Fruit fly (Drosophila melanogaster): ENCODE results near the gene CG15021.
A peak's percentile ranks its signal among the peaks of the same experiment; 100 is the strongest.

The CG15021 gene

DNA sequence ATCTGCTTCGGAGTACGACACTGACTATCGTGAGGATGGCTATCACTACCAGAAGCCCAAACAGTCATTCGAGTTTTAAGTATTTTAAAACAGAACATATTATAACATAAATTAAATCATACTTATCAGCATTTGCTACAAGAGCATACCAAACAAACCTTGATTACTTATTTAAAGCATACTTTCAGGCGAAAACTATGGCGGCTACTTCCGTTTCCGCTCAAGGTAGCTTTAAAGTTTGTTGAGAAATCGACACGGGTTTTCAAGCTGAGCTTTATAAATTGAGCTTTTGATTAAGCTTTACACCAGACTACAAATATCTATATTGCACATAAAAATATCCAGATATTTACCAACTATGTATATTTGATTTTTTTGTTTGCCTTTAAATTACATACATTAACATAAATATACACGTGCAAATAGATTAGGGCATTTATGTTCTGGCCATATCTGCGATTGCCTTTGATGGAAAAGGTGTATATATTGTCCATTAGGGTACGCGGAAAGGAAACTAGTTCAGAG is 38.5 kb downstream of the CG15021 start (continued):
- peak; percentile 92 for TF ChIP-seq CG12219 (GFP tag; optimal IDR thresholded peaks at IDR 0.05)
- TF ChIP-seq esg (GFP tag; conservative IDR thresholded peaks at IDR 0.05), result no peak
- TF ChIP-seq disco-r (GFP tag; optimal IDR thresholded peaks at IDR 0.05), result peak; percentile 72
- 0 out of 3 replicates have a peak, but pooled peaks have one; percentile 30 for TF ChIP-seq z (GFP tag; IDR thresholded peaks at IDR 0.05)
- TF ChIP-seq gsb (GFP tag; IDR thresholded peaks at IDR 0.05), result 0 out of 2 replicates have a peak, but pooled peaks have one; percentile 22
- no peak for TF ChIP-seq CG16813 (GFP tag; IDR thresholded peaks at IDR 0.05; ENCODE audit: partially characterized antibody)
- peak; percentile 95 for TF ChIP-seq CG6854 (GFP tag; optimal IDR thresholded peaks at IDR 0.05)
- TF ChIP-seq wor (GFP tag; IDR thresholded peaks at IDR 0.05), result no peak
- peak; percentile 39 to 66 for TF ChIP-seq Pdp1 (GFP tag; optimal IDR thresholded peaks at IDR 0.05)
- no peak for TF ChIP-seq vfl (GFP tag; optimal IDR thresholded peaks at IDR 0.05)
- TF ChIP-seq chif (GFP tag; optimal IDR thresholded peaks at IDR 0.05), result peak; percentile 27 to 64
- TF ChIP-seq cato (GFP tag; optimal IDR thresholded peaks at IDR 0.05; ENCODE audit: borderline replicate concordance), result peak; percentile 56
- TF ChIP-seq ro (GFP tag; IDR thresholded peaks at IDR 0.05), result no peak
- TF ChIP-seq CG1647 (GFP tag; optimal IDR thresholded peaks at IDR 0.05), result peak; percentile 52
- peak; percentile 59 for TF ChIP-seq CHES-1-like (GFP tag; optimal IDR thresholded peaks at IDR 0.05)
- TF ChIP-seq CG13894 (tag; optimal IDR thresholded peaks at IDR 0.05), result peak; percentile 59
- TF ChIP-seq oc (tag; optimal IDR thresholded peaks at IDR 0.05), result peak; percentile 70
- no peak for TF ChIP-seq crol (GFP tag; IDR thresholded peaks at IDR 0.05)
- TF ChIP-seq hb (GFP tag; IDR thresholded peaks at IDR 0.05; ENCODE audit: partially characterized antibody), result no peak
- TF ChIP-seq CG2120 (GFP tag; optimal IDR thresholded peaks at IDR 0.05), result peak; percentile 16
- peak; percentile 70 for TF ChIP-seq ems (GFP tag; optimal IDR thresholded peaks at IDR 0.05)
- no peak for TF ChIP-seq corto (GFP tag; optimal IDR thresholded peaks at IDR 0.05)
- TF ChIP-seq CG17385 (GFP tag; optimal IDR thresholded peaks at IDR 0.05), result peak; percentile 88
- TF ChIP-seq CG11504 (tag; optimal IDR thresholded peaks at IDR 0.05), result peak; percentile 74
- TF ChIP-seq CG17359 (tag; optimal IDR thresholded peaks at IDR 0.05), result peak; percentile 86
- peak in 1 of 2 experiments; percentile 82 for TF ChIP-seq bsh (GFP tag; optimal IDR thresholded peaks at IDR 0.05)
- TF ChIP-seq CG18011 (GFP tag; optimal IDR thresholded peaks at IDR 0.05), result peak; percentile 83
- TF ChIP-seq sqz (GFP tag; optimal IDR thresholded peaks at IDR 0.05), result peak; percentile 71
- TF ChIP-seq CG2199 (GFP tag; IDR thresholded peaks at IDR 0.05), result no peak
- peak; percentile 37 for TF ChIP-seq ind (GFP tag; optimal IDR thresholded peaks at IDR 0.05)
- TF ChIP-seq CG31224 (GFP tag; IDR thresholded peaks at IDR 0.05), result 0 out of 2 replicates have a peak, but pooled peaks have one; percentile 34
- no peak for TF ChIP-seq Tbp (GFP tag; optimal IDR thresholded peaks at IDR 0.05)
- no peak for TF ChIP-seq Optix (GFP tag; IDR thresholded peaks at IDR 0.05)
- peak; percentile 1 for TF ChIP-seq psq (GFP tag; optimal IDR thresholded peaks at IDR 0.05)
- TF ChIP-seq Sry-β (GFP tag; optimal IDR thresholded peaks at IDR 0.05), result peak; percentile 67
- TF ChIP-seq sim (GFP tag; IDR thresholded peaks at IDR 0.05), result 0 out of 2 replicates have a peak, but pooled peaks have one; percentile 49
- TF ChIP-seq CG10959 (GFP tag; IDR thresholded peaks at IDR 0.05), result no peak
- peak; percentile 87 for TF ChIP-seq HLHmδ (GFP tag; optimal IDR thresholded peaks at IDR 0.05)
- TF ChIP-seq Poxn (GFP tag; IDR thresholded peaks at IDR 0.05), result no peak
- TF ChIP-seq D19B (GFP tag; optimal IDR thresholded peaks at IDR 0.05), result peak; percentile 61
- TF ChIP-seq Lpt (GFP tag; optimal IDR thresholded peaks at IDR 0.05), result no peak
- TF ChIP-seq tx (GFP tag; optimal IDR thresholded peaks at IDR 0.05), result no peak
- TF ChIP-seq Hmr (GFP tag; optimal IDR thresholded peaks at IDR 0.05), result peak; percentile 90
- peak; percentile 43 for TF ChIP-seq Spps (tag; optimal IDR thresholded peaks at IDR 0.05)
- peak; percentile 40; the same call in 1 of the 2 replicates for TF ChIP-seq HLH3B (GFP tag; IDR thresholded peaks at IDR 0.05)
- TF ChIP-seq CG34224 (GFP tag; IDR thresholded peaks at IDR 0.05; ENCODE audit: partially characterized antibody), result no peak
- peak; percentile 78 for TF ChIP-seq Bteb2 (GFP tag; optimal IDR thresholded peaks at IDR 0.05)
- no peak for TF ChIP-seq kay (GFP tag; optimal IDR thresholded peaks at IDR 0.05)
- TF ChIP-seq Abd-B (GFP tag; optimal IDR thresholded peaks at IDR 0.05), result no peak
- no peak for TF ChIP-seq CG10565 (GFP tag; optimal IDR thresholded peaks at IDR 0.05)
